Worm (Caenorhabditis elegans): ENCODE results near the gene F09E5.3.

The F09E5.3 gene

ce11 chrII:5414040-5414439, 40.2 kb downstream of the F09E5.3 start, which contains the start of the genes EEED8.14 and EEED8.3:
EEED8.14 (minus strand) TSS chrII:5414052.
EEED8.3 (plus strand) TSS chrII:5414276.
- TF ChIP-seq fkh-10 (GFP tag; optimal IDR thresholded peaks at IDR 0.05) (no peak), ama-1 (optimal IDR thresholded peaks at IDR 0.05) (no peak), ceh-19 (GFP tag; optimal IDR thresholded peaks at IDR 0.05) (no peak), ceh-18 (tag; optimal IDR thresholded peaks at IDR 0.05) (no peak)

- TF ChIP-seq hlh-15 (tag; optimal IDR thresholded peaks at IDR 0.05) = no peak
- no peak for TF ChIP-seq eyg-1 (tag; optimal IDR thresholded peaks at IDR 0.05)
- peak; percentile 24 for TF ChIP-seq hlh-30 (tag; optimal IDR thresholded peaks at IDR 0.05; ENCODE audit: insufficient read depth)
- TF ChIP-seq C38D4.7 (GFP tag; optimal IDR thresholded peaks at IDR 0.05) = no peak
- peak; percentile 3 for TF ChIP-seq tbx-2 (tag; optimal IDR thresholded peaks at IDR 0.05)
- TF ChIP-seq hlh-6 (tag; optimal IDR thresholded peaks at IDR 0.05) = no peak
- no peak for TF ChIP-seq ceh-45 (GFP tag; IDR thresholded peaks at IDR 0.05)
- no peak for TF ChIP-seq madf-2 (tag; optimal IDR thresholded peaks at IDR 0.05)
- no peak for TF ChIP-seq Y22D7AL.16 (tag; optimal IDR thresholded peaks at IDR 0.05)
- TF ChIP-seq unc-86 (tag; optimal IDR thresholded peaks at IDR 0.05) = no peak
- TF ChIP-seq npax-4 (tag; optimal IDR thresholded peaks at IDR 0.05) = no peak
- no peak for TF ChIP-seq pag-3 (tag; optimal IDR thresholded peaks at IDR 0.05; ENCODE audit: borderline replicate concordance)
- TF ChIP-seq dve-1 (tag; optimal IDR thresholded peaks at IDR 0.05) = no peak
- peak; percentile 39 for TF ChIP-seq unc-55 (GFP tag; optimal IDR thresholded peaks at IDR 0.05)
- no peak for TF ChIP-seq ceh-34 (tag; optimal IDR thresholded peaks at IDR 0.05)
- TF ChIP-seq ref-2 (tag; optimal IDR thresholded peaks at IDR 0.05) = no peak
- no peak for TF ChIP-seq pat-9 (tag; optimal IDR thresholded peaks at IDR 0.05)
- TF ChIP-seq fax-1 (tag; optimal IDR thresholded peaks at IDR 0.05) = no peak
- TF ChIP-seq ceh-2 (tag; optimal IDR thresholded peaks at IDR 0.05) = no peak
- TF ChIP-seq tbx-7 (tag; optimal IDR thresholded peaks at IDR 0.05) = no peak
- TF ChIP-seq F13H6.1 (tag; optimal IDR thresholded peaks at IDR 0.05) = no peak
- no peak for TF ChIP-seq ama-1 (optimal IDR thresholded peaks at IDR 0.05)
Observed at ce11 chrII:5416204-5416764, 42.5 kb downstream of the F09E5.3 start, which contains the start of gene EEED8.2. EEED8.2 (plus strand) TSS chrII:5416714.

ce11 chrII:5417905-5418304, 44.1 kb downstream of the F09E5.3 start:
- TF ChIP-seq pax-1 (tag; optimal IDR thresholded peaks at IDR 0.05) (no peak), hlh-15 (tag; optimal IDR thresholded peaks at IDR 0.05) (no peak), zip-5 (tag; optimal IDR thresholded peaks at IDR 0.05) (no peak), unc-55 (GFP tag; optimal IDR thresholded peaks at IDR 0.05) (peak; percentile 90), ztf-16 (tag; optimal IDR thresholded peaks at IDR 0.05) (no peak), npax-4 (tag; optimal IDR thresholded peaks at IDR 0.05) (no peak)

ce11 chrII:5418317-5418716, 44.5 kb downstream of the F09E5.3 start:
- peak; percentile 54 for TF ChIP-seq unc-42 (tag; optimal IDR thresholded peaks at IDR 0.05)
- no peak for TF ChIP-seq ahr-1 (tag; optimal IDR thresholded peaks at IDR 0.05)
- TF ChIP-seq ref-2 (tag; optimal IDR thresholded peaks at IDR 0.05) = peak; percentile 8
- no peak for TF ChIP-seq pat-9 (tag; optimal IDR thresholded peaks at IDR 0.05)
- TF ChIP-seq elt-2 (tag; optimal IDR thresholded peaks at IDR 0.05) = peak; percentile 42
- TF ChIP-seq odd-2 (tag; optimal IDR thresholded peaks at IDR 0.05) = no peak
- TF ChIP-seq ceh-48 (tag; optimal IDR thresholded peaks at IDR 0.05) = peak; percentile 36
- no peak for TF ChIP-seq gmeb-2 (tag; optimal IDR thresholded peaks at IDR 0.05)
- peak; percentile 40 for TF ChIP-seq nfya-1 (tag; optimal IDR thresholded peaks at IDR 0.05)

ce11 chrII:5418929-5419328, 45.1 kb downstream of the F09E5.3 start, which contains the start of gene EEED8.15:
EEED8.15 (plus strand) TSS chrII:5419229.
- TF ChIP-seq ceh-45 (GFP tag; IDR thresholded peaks at IDR 0.05) = no peak

All from whole organism, late embryonic.